Worm (Caenorhabditis elegans) whole organism, young adult: ENCODE results near the gene F42A10.5.
A peak's percentile ranks its signal among the peaks of the same experiment; 100 is the strongest.

Source experiments
- B0336.3 ChIP-seq: fragments of 200-800 bp; sonication (Bioruptor generic); IDR thresholded peaks from 2 replicates; pipeline ENCODE4 v1.3.6; 2022; ENCODE audit warnings: missing genetic modification characterization, missing compliant biosample characterization
- F39B2.1 ChIP-seq: fragments of 200-800 bp; sonication (Bioruptor generic); IDR thresholded peaks from 2 replicates; pipeline ENCODE4 v1.3.6; 2022; ENCODE audit warnings: missing genetic modification reagents, missing genetic modification characterization, missing compliant biosample characterization
- T07F8.4 ChIP-seq: sonication (generic microtip); optimal IDR thresholded peaks from 2 replicates; lab custom pipeline; 2016; ENCODE audit warnings: mild to moderate bottlenecking, missing genetic modification characterization, moderate library complexity, missing compliant biosample characterization
- Y53F4B.3 ChIP-seq: fragments of 200-800 bp; sonication (Bioruptor generic); IDR thresholded peaks from 2 replicates; pipeline ENCODE4 v1.3.6; 2022; ENCODE audit warnings: missing genetic modification reagents, missing genetic modification characterization, missing compliant biosample characterization
- Y67H2A.10 ChIP-seq: fragments of 200-800 bp; sonication (Bioruptor generic); conservative IDR thresholded peaks from 2 replicates; pipeline ENCODE4 v1.3.6; 2022; ENCODE audit warnings: missing genetic modification reagents, missing genetic modification characterization, missing compliant biosample characterization
- aptf-2 ChIP-seq: fragments of 200-800 bp; sonication (Bioruptor generic); conservative IDR thresholded peaks from 2 replicates; pipeline ENCODE4 v1.3.6; 2022; ENCODE audit warnings: missing genetic modification reagents, missing genetic modification characterization, missing compliant biosample characterization
- aptf-3 ChIP-seq: fragments of 200-800 bp; sonication (Bioruptor generic); IDR thresholded peaks from 2 replicates; pipeline ENCODE4 v1.3.6; 2022; ENCODE audit warnings: missing genetic modification characterization, missing compliant biosample characterization
- attf-3 ChIP-seq: fragments of 200-800 bp; sonication (Bioruptor generic); conservative IDR thresholded peaks from 2 replicates; pipeline ENCODE4 v1.3.6; 2022; ENCODE audit warnings: missing genetic modification reagents, missing genetic modification characterization, missing compliant biosample characterization
- attf-5 ChIP-seq: fragments of 200-800 bp; sonication (Bioruptor generic); optimal IDR thresholded peaks from 2 replicates; lab custom pipeline; 2018; ENCODE audit warnings: mild to moderate bottlenecking, missing genetic modification characterization, missing compliant biosample characterization
- bed-2 ChIP-seq: fragments of 200-800 bp; sonication (Bioruptor generic); IDR thresholded peaks from 2 replicates; pipeline ENCODE4 v1.3.6; 2022; ENCODE audit warnings: missing genetic modification reagents, missing genetic modification characterization, missing compliant biosample characterization
- ceh-79 ChIP-seq: sonication (generic microtip); optimal IDR thresholded peaks from 2 replicates; lab custom pipeline; 2017; ENCODE audit warnings: mild to moderate bottlenecking, missing genetic modification characterization, missing compliant biosample characterization
- ceh-91 ChIP-seq: fragments of 200-800 bp; sonication (Bioruptor generic); IDR thresholded peaks from 2 replicates; pipeline ENCODE4 v1.3.6; 2022; ENCODE audit warnings: missing genetic modification reagents, missing genetic modification characterization, missing compliant biosample characterization
- chd-7 ChIP-seq: sonication (generic microtip); optimal IDR thresholded peaks from 2 replicates; lab custom pipeline; 2016; ENCODE audit warnings: mild to moderate bottlenecking, missing genetic modification characterization, moderate library complexity, missing compliant biosample characterization
- die-1 ChIP-seq: sonication (generic microtip); optimal IDR thresholded peaks from 2 replicates; lab custom pipeline; 2016; ENCODE audit warnings: missing genotype, mild to moderate bottlenecking, missing genetic modification characterization, missing compliant biosample characterization
- dpl-1 ChIP-seq: fragments of 150-350 bp; optimal IDR thresholded peaks from 2 replicates; lab custom pipeline; 2014; ENCODE audit warnings: missing biosample characterization, missing genetic modification reagents, missing genetic modification characterization
- efl-1 ChIP-seq: fragments of 150-350 bp; optimal IDR thresholded peaks from 2 replicates; lab custom pipeline; 2014; ENCODE audit warnings: missing biosample characterization, missing genetic modification reagents, missing genetic modification characterization
- ekl-4 ChIP-seq: fragments of 200-800 bp; sonication (Bioruptor generic); IDR thresholded peaks from 2 replicates; pipeline ENCODE4 v1.3.6; 2022; ENCODE audit warnings: missing genetic modification reagents, missing genetic modification characterization, missing compliant biosample characterization
- ets-4 ChIP-seq: fragments of 200-800 bp; sonication (Bioruptor generic); optimal IDR thresholded peaks from 2 replicates; lab custom pipeline; 2018; ENCODE audit warnings: mild to moderate bottlenecking, missing genetic modification characterization, missing compliant biosample characterization
- hrde-1 ChIP-seq: sonication (generic microtip); optimal IDR thresholded peaks from 2 replicates; lab custom pipeline; 2016; ENCODE audit warnings: missing genetic modification characterization, mild to moderate bottlenecking, missing compliant biosample characterization, moderate library complexity, missing genotype, missing genetic modification reagents, borderline replicate concordance
- lag-1 ChIP-seq: fragments of 200-800 bp; sonication (Bioruptor generic); IDR thresholded peaks from 2 replicates; pipeline ENCODE4 v1.3.6; 2022; ENCODE audit warnings: missing genetic modification reagents, missing genetic modification characterization, missing compliant biosample characterization
- lin-54 ChIP-seq: fragments of 200-800 bp; sonication (Bioruptor generic); optimal IDR thresholded peaks from 2 replicates; lab custom pipeline; 2018; ENCODE audit warnings: mild to moderate bottlenecking, missing genetic modification characterization, missing compliant biosample characterization
- madf-6 ChIP-seq: fragments of 200-800 bp; sonication (Bioruptor generic); IDR thresholded peaks from 2 replicates; pipeline ENCODE4 v1.3.6; 2022; ENCODE audit warnings: missing genetic modification reagents, missing genetic modification characterization, missing compliant biosample characterization
- madf-8 ChIP-seq: fragments of 200-800 bp; sonication (Bioruptor generic); conservative IDR thresholded peaks from 2 replicates; pipeline ENCODE4 v1.3.6; 2022; ENCODE audit warnings: missing genetic modification reagents, missing genetic modification characterization, missing compliant biosample characterization
- mes-4 ChIP-seq: sonication (generic microtip); optimal IDR thresholded peaks from 2 replicates; lab custom pipeline; 2016; ENCODE audit warnings: missing genotype, missing genetic modification characterization, missing compliant biosample characterization
- mxl-1 ChIP-seq: sonication (generic microtip); optimal IDR thresholded peaks from 2 replicates; lab custom pipeline; 2016; ENCODE audit warnings: missing genetic modification characterization, missing compliant biosample characterization
- nfya-1 ChIP-seq: sonication (generic microtip); optimal IDR thresholded peaks from 2 replicates; lab custom pipeline; 2017; ENCODE audit warnings: antibody characterized with exemption, missing compliant biosample characterization, missing genetic modification characterization, borderline replicate concordance; ENCODE audit not compliant: insufficient read depth
- nfyb-1 ChIP-seq: fragments of 200-800 bp; sonication (Bioruptor generic); IDR thresholded peaks from 2 replicates; pipeline ENCODE4 v1.3.6; 2022; ENCODE audit warnings: missing genetic modification reagents, missing genetic modification characterization, missing compliant biosample characterization
- nhr-120 ChIP-seq: fragments of 200-800 bp; sonication (Bioruptor generic); IDR thresholded peaks from 2 replicates; pipeline ENCODE4 v1.3.6; 2022; ENCODE audit warnings: missing genetic modification characterization, missing compliant biosample characterization
- nhr-90 ChIP-seq: sonication (generic microtip); optimal IDR thresholded peaks from 2 replicates; lab custom pipeline; 2016; ENCODE audit warnings: missing genotype, mild to moderate bottlenecking, missing genetic modification characterization, missing compliant biosample characterization
- rec-8 ChIP-seq, 2 experiments: sonication (generic microtip); optimal IDR thresholded peaks; 2 replicates each; lab custom pipeline; 2016; ENCODE audit warnings: mild to moderate bottlenecking in 2 of 2, missing genetic modification characterization in 2 of 2, missing genetic modification reagents in 2 of 2, missing genotype in 2 of 2, missing biosample characterization in 1 of 2, missing compliant biosample characterization in 1 of 2, moderate library complexity in 1 of 2
- repo-1 ChIP-seq: sonication (generic microtip); optimal IDR thresholded peaks from 2 replicates; lab custom pipeline; 2017; ENCODE audit warnings: mild to moderate bottlenecking, missing genetic modification characterization, missing compliant biosample characterization
- sea-2 ChIP-seq: fragments of 200-800 bp; sonication (Bioruptor generic); IDR thresholded peaks from 2 replicates; pipeline ENCODE4 v1.3.6; 2022; ENCODE audit warnings: missing genetic modification characterization, missing compliant biosample characterization
- snpc-1.1 ChIP-seq: sonication (generic microtip); optimal IDR thresholded peaks from 2 replicates; lab custom pipeline; 2017; ENCODE audit warnings: missing genetic modification characterization, mild to moderate bottlenecking, missing compliant biosample characterization, antibody characterized with exemption, moderate library complexity, missing genotype, missing genetic modification reagents; ENCODE audit not compliant: insufficient read depth
- snpc-1.3 ChIP-seq: sonication (generic microtip); optimal IDR thresholded peaks from 2 replicates; lab custom pipeline; 2017; ENCODE audit warnings: missing genetic modification characterization, mild to moderate bottlenecking, missing compliant biosample characterization, antibody characterized with exemption, moderate library complexity, missing genotype, missing genetic modification reagents; ENCODE audit not compliant: insufficient read depth
- snpc-4 ChIP-seq, 5 experiments: fragments of 150-350 bp in 1 of 5; sonication (generic microtip) in 4 of 5; optimal IDR thresholded peaks; 2 replicates each; lab custom pipeline; 2014 to 2018; ENCODE audit warnings: missing genetic modification characterization in 5 of 5, missing biosample characterization in 3 of 5, antibody characterized with exemption in 2 of 5, mild to moderate bottlenecking in 2 of 5, missing compliant biosample characterization in 2 of 5, missing genotype in 2 of 5, moderate library complexity in 2 of 5, missing genetic modification reagents in 1 of 5
- tbp1 ChIP-seq: fragments of 200-800 bp; sonication (Bioruptor generic); optimal IDR thresholded peaks from 2 replicates; lab custom pipeline; 2018; ENCODE audit warnings: mild to moderate bottlenecking, missing genetic modification characterization, missing compliant biosample characterization
- unc-130 ChIP-seq: sonication (generic microtip); optimal IDR thresholded peaks from 2 replicates; lab custom pipeline; 2016; ENCODE audit warnings: missing genetic modification reagents, missing genetic modification characterization, missing compliant biosample characterization
- xnd-1 ChIP-seq: sonication (generic microtip); optimal IDR thresholded peaks from 2 replicates; lab custom pipeline; 2016; ENCODE audit warnings: missing genotype, missing genetic modification reagents, missing genetic modification characterization, missing compliant biosample characterization
- zfh-2 ChIP-seq: fragments of 200-800 bp; sonication (Bioruptor generic); conservative IDR thresholded peaks from 2 replicates; pipeline ENCODE4 v1.3.6; 2022; ENCODE audit warnings: missing genetic modification reagents, missing genetic modification characterization, missing compliant biosample characterization
- zim-3 ChIP-seq: sonication (generic microtip); optimal IDR thresholded peaks from 2 replicates; lab custom pipeline; 2017; ENCODE audit warnings: mild to moderate bottlenecking, missing genetic modification characterization, moderate library complexity, missing compliant biosample characterization
- ztf-25 ChIP-seq: fragments of 200-800 bp; sonication (Bioruptor generic); IDR thresholded peaks from 2 replicates; pipeline ENCODE4 v1.3.6; 2022; ENCODE audit warnings: missing genetic modification reagents, missing genetic modification characterization, missing compliant biosample characterization
- ztf-6 ChIP-seq: fragments of 200-800 bp; sonication (Bioruptor generic); IDR thresholded peaks from 2 replicates; pipeline ENCODE4 v1.3.6; 2022; ENCODE audit warnings: missing genetic modification reagents, missing genetic modification characterization, missing compliant biosample characterization

F42A10.5 gene

ce11 chrIII:6202440-6202839 is 29.2 kb upstream of the F42A10.5 start (continued):
- TF ChIP-seq F39B2.1 (GFP tag; lab: Robert Waterston, UW) (no peak), ekl-4 (GFP tag; lab: Robert Waterston, UW) (peak; percentile 55), die-1 (peak; percentile 7), lin-54 (GFP tag; lab: Kevin White, UChicago) (peak; percentile 46), snpc-4 (GFP tag; optimal IDR thresholded peaks at IDR 0.05; lab: Kevin White, UChicago) (no peak), snpc-4 (tag; optimal IDR thresholded peaks at IDR 0.05; lab: Kevin White, UChicago) (peak in 2 of 4 experiments; percentile 4 to 32), ets-4 (GFP tag; lab: Kevin White, UChicago) (no peak), unc-130 (peak; percentile 48)
- TF ChIP-seq, all 124 proteins: peak for 33

DNA sequence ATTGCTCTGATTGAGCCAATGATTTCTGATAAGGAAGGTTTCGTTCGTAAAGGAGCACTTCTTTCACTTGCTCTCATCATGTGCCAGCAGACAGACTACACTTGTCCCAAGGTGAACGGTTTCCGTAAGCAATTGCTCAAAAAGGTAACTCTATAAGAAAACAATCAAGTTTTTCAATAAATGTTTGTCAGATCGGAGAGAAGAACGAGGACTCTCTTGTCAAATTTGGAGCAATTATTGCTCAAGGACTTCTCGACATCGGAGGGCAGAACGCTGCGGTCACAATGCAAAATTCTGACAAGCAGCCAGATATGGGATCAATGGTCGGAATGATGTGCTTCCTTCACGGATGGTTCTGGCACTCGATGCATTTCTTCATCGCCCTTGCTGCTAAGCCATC is 28.0 kb upstream of the F42A10.5 start:
- TF ChIP-seq efl-1 (GFP tag; lab: Kevin White, UChicago) (no peak), snpc-1.3 (tag; lab: Kevin White, UChicago) (no peak), dpl-1 (GFP tag; lab: Kevin White, UChicago) (no peak), nfyb-1 (GFP tag; lab: Robert Waterston, UW) (no peak), hrde-1 (tag; lab: Kevin White, UChicago) (no peak), mes-4 (tag; lab: Kevin White, UChicago) (no peak), bed-2 (no peak), rec-8 (tag; optimal IDR thresholded peaks at IDR 0.05; lab: Kevin White, UChicago) (no peak), xnd-1 (tag; lab: Kevin White, UChicago) (no peak), ets-4 (GFP tag; lab: Kevin White, UChicago) (no peak), T07F8.4 (tag; lab: Kevin White, UChicago) (no peak), B0336.3 (GFP tag; lab: Robert Waterston, UW) (no peak), ztf-6 (GFP tag; lab: Robert Waterston, UW) (no peak)

DNA sequence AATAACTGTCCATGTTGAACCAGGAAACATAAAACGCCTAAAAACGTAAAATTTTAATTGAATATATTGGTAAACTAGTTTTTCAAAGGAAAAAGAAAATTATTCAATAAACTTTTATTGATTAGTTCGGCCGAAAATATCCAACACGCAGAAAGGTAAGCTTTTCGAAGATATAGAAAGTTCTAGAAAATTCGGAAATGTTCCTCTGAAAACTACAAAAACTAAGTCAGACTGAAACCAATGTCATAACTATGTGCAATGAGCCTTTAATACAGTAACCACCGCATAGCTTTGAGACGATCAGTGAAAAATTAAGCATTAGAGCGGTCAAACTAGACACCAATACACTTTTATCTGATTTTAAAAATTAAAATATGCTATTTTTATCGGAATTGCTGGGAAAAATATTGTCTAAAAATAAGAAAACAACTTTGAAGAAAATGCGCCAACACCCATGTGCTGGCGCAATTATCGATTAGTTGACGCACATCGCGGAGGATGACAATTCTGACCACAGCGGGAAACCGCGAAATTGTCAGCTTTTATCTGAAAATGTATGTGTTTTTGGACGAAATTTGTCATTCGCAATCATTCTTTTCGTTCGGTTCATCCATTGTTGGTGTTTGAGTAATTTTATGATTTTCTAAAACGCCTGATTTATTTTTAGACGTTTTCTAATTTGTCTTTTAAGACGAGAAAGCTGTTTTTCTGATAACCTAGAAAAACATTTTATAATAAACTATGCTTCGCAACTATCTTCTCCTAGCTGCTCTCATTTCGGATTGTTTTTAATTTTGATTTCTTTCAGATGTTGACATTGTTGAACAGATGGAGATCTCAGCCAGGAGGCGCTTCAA is 25.3 kb upstream of the F42A10.5 start, which contains the start of the genes C23G10.7 and rpn-2:
Gene C23G10.7, minus strand, starts transcription at position 37 of the 857 bp plus-strand sequence.
Gene rpn-2, plus strand, starts transcription at position 807 of the 857 bp plus-strand sequence.
- TF ChIP-seq die-1 (no peak), madf-6 (GFP tag; lab: Robert Waterston, UW) (peak; percentile 88), zim-3 (tag; lab: Kevin White, UChicago) (no peak), snpc-1.1 (tag; lab: Kevin White, UChicago) (peak; percentile 51), nhr-90 (no peak), bed-2 (no peak), ceh-79 (tag; lab: Kevin White, UChicago) (no peak), madf-8 (peak; percentile 66), chd-7 (no peak), ceh-91 (GFP tag; lab: Robert Waterston, UW) (peak; percentile 60), attf-3 (GFP tag; lab: Robert Waterston, UW) (peak; percentile 47; the same call in 1 of the 2 replicates), ztf-25 (GFP tag; lab: Robert Waterston, UW) (no peak), zfh-2 (no peak), mxl-1 (tag; lab: Kevin White, UChicago) (no peak), repo-1 (tag; lab: Kevin White, UChicago) (no peak), dpl-1 (GFP tag; lab: Kevin White, UChicago) (peak; percentile 62), aptf-3 (GFP tag; lab: Robert Waterston, UW) (no peak), lag-1 (GFP tag; lab: Robert Waterston, UW) (no peak), aptf-2 (GFP tag; lab: Robert Waterston, UW) (no peak), sea-2 (GFP tag; lab: Robert Waterston, UW) (no peak), nfya-1 (tag; lab: Kevin White, UChicago) (no peak), Y53F4B.3 (GFP tag; lab: Robert Waterston, UW) (no peak), attf-5 (GFP tag; lab: Kevin White, UChicago) (peak; percentile 53), Y67H2A.10 (no peak), tbp1 (GFP tag; lab: Kevin White, UChicago) (peak; percentile 42), nhr-120 (GFP tag; lab: Robert Waterston, UW) (no peak)
